Worm (Caenorhabditis elegans) whole organism, L1 larva: Measurements from ENCODE around the gene clpp-1.

Experiments
- C04F5.9 ChIP-seq: sonication (generic microtip); optimal IDR thresholded peaks from 2 replicates; lab custom pipeline; 2016; ENCODE audit warnings: missing genetic modification characterization, missing compliant biosample characterization
- Y116A8C.19 ChIP-seq: sonication (generic microtip); optimal IDR thresholded peaks from 2 replicates; lab custom pipeline; 2016; ENCODE audit warnings: missing compliant biosample characterization, missing genetic modification characterization, borderline replicate concordance
- aha-1 ChIP-seq: fragments of 150-350 bp; optimal IDR thresholded peaks from 2 replicates; lab custom pipeline; 2014; ENCODE audit warnings: missing biosample characterization, missing genetic modification characterization
- ama-1 ChIP-seq: fragments of 150-350 bp; optimal IDR thresholded peaks from 2 replicates; lab custom pipeline; 2014
- blmp-1 ChIP-seq: fragments of 150-350 bp; optimal IDR thresholded peaks from 2 replicates; lab custom pipeline; 2014; ENCODE audit warnings: missing biosample characterization, missing genetic modification characterization
- ceh-63 ChIP-seq: fragments of 200-800 bp; sonication (Bioruptor generic); optimal IDR thresholded peaks from 2 replicates; lab custom pipeline; 2018; ENCODE audit warnings: mild to moderate bottlenecking, missing genetic modification characterization, missing compliant biosample characterization
- ceh-8 ChIP-seq: fragments of 200-800 bp; sonication (Bioruptor generic); optimal IDR thresholded peaks from 2 replicates; lab custom pipeline; 2018; ENCODE audit warnings: mild to moderate bottlenecking, missing genetic modification characterization, moderate library complexity, missing compliant biosample characterization
- ceh-82 ChIP-seq, 3 experiments: fragments of 150-350 bp in 1 of 3; sonication (generic microtip) in 2 of 3; optimal IDR thresholded peaks; 2 replicates each; lab custom pipeline; 2014 to 2017; ENCODE audit warnings: missing biosample characterization in 3 of 3, missing genetic modification characterization in 3 of 3
- ceh-90 ChIP-seq: sonication (generic microtip); optimal IDR thresholded peaks from 2 replicates; lab custom pipeline; 2016; ENCODE audit warnings: missing genetic modification characterization, missing compliant biosample characterization
- ces-1 ChIP-seq: fragments of 150-350 bp; optimal IDR thresholded peaks from 2 replicates; lab custom pipeline; 2014; ENCODE audit warnings: missing biosample characterization, missing genetic modification reagents, missing genetic modification characterization
- dpl-1 ChIP-seq, 3 experiments: fragments of 150-350 bp in 2 of 3; sonication (generic microtip) in 1 of 3; optimal IDR thresholded peaks; 2 replicates each; lab custom pipeline; 2014 to 2017; ENCODE audit warnings: missing biosample characterization in 3 of 3, missing genetic modification characterization in 3 of 3, missing genetic modification reagents in 3 of 3
- dsc-1 ChIP-seq: sonication (generic microtip); optimal IDR thresholded peaks from 2 replicates; lab custom pipeline; 2016; ENCODE audit warnings: mild to moderate bottlenecking, missing genetic modification characterization, missing compliant biosample characterization
- efl-1 ChIP-seq, 4 experiments: fragments of 150-350 bp; optimal IDR thresholded peaks in 3 of 4; peaks in 1 of 4; 1 replicate in 1 of 4; 2 replicates in 3 of 4; lab custom pipeline; 2014; ENCODE audit warnings: missing biosample characterization in 2 of 4, missing genetic modification characterization in 2 of 4, missing genetic modification reagents in 2 of 4
- egl-13 ChIP-seq: sonication (generic microtip); optimal IDR thresholded peaks from 2 replicates; lab custom pipeline; 2016; ENCODE audit warnings: missing genotype, missing genetic modification reagents, missing genetic modification characterization, missing compliant biosample characterization
- egl-27 ChIP-seq, 2 experiments: fragments of 150-350 bp in 1 of 2; sonication (generic microtip); optimal IDR thresholded peaks; 3 replicates each; lab custom pipeline; 2017 to 2018; ENCODE audit warnings: missing biosample characterization in 2 of 2, missing genetic modification characterization in 2 of 2, missing genetic modification reagents in 2 of 2
- elt-3 ChIP-seq, 6 experiments: fragments of 150-350 bp in 1 of 6; sonication (generic microtip); optimal IDR thresholded peaks; 2 replicates each; lab custom pipeline; 2017 to 2018; ENCODE audit warnings: missing biosample characterization in 6 of 6, missing genetic modification characterization in 6 of 6, inconsistent platforms in 1 of 6
- fkh-4 ChIP-seq: sonication (generic microtip); optimal IDR thresholded peaks from 2 replicates; lab custom pipeline; 2016; ENCODE audit warnings: missing compliant biosample characterization, missing genetic modification characterization, borderline replicate concordance
- fkh-8 ChIP-seq: sonication (generic microtip); optimal IDR thresholded peaks from 2 replicates; lab custom pipeline; 2016; ENCODE audit warnings: mild to moderate bottlenecking, missing genetic modification characterization, missing compliant biosample characterization
- fos-1 ChIP-seq: fragments of 150-350 bp; optimal IDR thresholded peaks from 2 replicates; lab custom pipeline; 2014; ENCODE audit warnings: missing biosample characterization, missing genetic modification characterization
- grh-1 ChIP-seq: fragments of 200-800 bp; sonication (Bioruptor generic); IDR thresholded peaks from 2 replicates; pipeline ENCODE4 v1.3.6; 2022; ENCODE audit warnings: missing genetic modification reagents, missing genetic modification characterization, missing compliant biosample characterization
- hlh-17 ChIP-seq: fragments of 200-800 bp; sonication (Bioruptor generic); optimal IDR thresholded peaks from 2 replicates; lab custom pipeline; 2018; ENCODE audit warnings: missing genetic modification characterization, mild to moderate bottlenecking, missing compliant biosample characterization, moderate library complexity, borderline replicate concordance
- hlh-4 ChIP-seq: sonication (generic microtip); optimal IDR thresholded peaks from 2 replicates; lab custom pipeline; 2016; ENCODE audit warnings: mild to moderate bottlenecking, missing genetic modification characterization, missing compliant biosample characterization
- isw-1 ChIP-seq: fragments of 200-800 bp; sonication (Bioruptor generic); IDR thresholded peaks from 2 replicates; pipeline ENCODE4 v1.3.6; 2022; ENCODE audit warnings: missing genetic modification characterization, missing compliant biosample characterization
- lin-13 ChIP-seq: fragments of 150-350 bp; optimal IDR thresholded peaks from 2 replicates; lab custom pipeline; 2014; ENCODE audit warnings: missing biosample characterization, missing genetic modification reagents, missing genetic modification characterization
- lin-15B ChIP-seq: fragments of 150-350 bp; sonication (generic microtip); optimal IDR thresholded peaks from 3 replicates; lab custom pipeline; 2014; ENCODE audit warnings: missing biosample characterization, missing genetic modification characterization
- lin-35 ChIP-seq, 2 experiments: fragments of 150-350 bp; optimal IDR thresholded peaks; 2 replicates each; lab custom pipeline; 2014; ENCODE audit warnings: missing biosample characterization in 2 of 2, missing genetic modification characterization in 2 of 2, missing genetic modification reagents in 2 of 2
- lir-3 ChIP-seq: sonication (generic microtip); optimal IDR thresholded peaks from 2 replicates; lab custom pipeline; 2016; ENCODE audit warnings: mild to moderate bottlenecking, missing genetic modification characterization, moderate library complexity, missing compliant biosample characterization; ENCODE audit not compliant: poor library complexity
- lsy-2 ChIP-seq, 2 experiments: fragments of 150-350 bp; optimal IDR thresholded peaks; 2 replicates each; lab custom pipeline; 2014; ENCODE audit warnings: missing biosample characterization in 2 of 2, missing genetic modification characterization in 2 of 2
- mab-9 ChIP-seq: fragments of 200-800 bp; sonication (Bioruptor generic); IDR thresholded peaks from 2 replicates; pipeline ENCODE4 v1.3.6; 2022; ENCODE audit warnings: missing genetic modification reagents, missing genetic modification characterization, missing compliant biosample characterization
- nhr-12 ChIP-seq: sonication (generic microtip); optimal IDR thresholded peaks from 2 replicates; lab custom pipeline; 2017; ENCODE audit warnings: missing biosample characterization, missing genetic modification characterization
- nhr-19 ChIP-seq: fragments of 200-800 bp; sonication (Bioruptor generic); conservative IDR thresholded peaks from 2 replicates; pipeline ENCODE4 v1.3.6; 2022; ENCODE audit warnings: missing genetic modification characterization, missing compliant biosample characterization
- nhr-20 ChIP-seq: sonication (generic microtip); optimal IDR thresholded peaks from 2 replicates; lab custom pipeline; 2016; ENCODE audit warnings: mild to moderate bottlenecking, missing genetic modification characterization, missing compliant biosample characterization
- nhr-237 ChIP-seq: fragments of 150-350 bp; optimal IDR thresholded peaks from 2 replicates; lab custom pipeline; 2014; ENCODE audit warnings: missing biosample characterization, missing genetic modification characterization
- nhr-28 ChIP-seq: fragments of 150-350 bp; optimal IDR thresholded peaks from 2 replicates; lab custom pipeline; 2014; ENCODE audit warnings: missing biosample characterization, missing genetic modification characterization
- nhr-47 ChIP-seq: sonication (generic microtip); optimal IDR thresholded peaks from 2 replicates; lab custom pipeline; 2016; ENCODE audit warnings: mild to moderate bottlenecking, missing genetic modification characterization, moderate library complexity, missing compliant biosample characterization
- nhr-84 ChIP-seq: sonication (generic microtip); optimal IDR thresholded peaks from 2 replicates; lab custom pipeline; 2017; ENCODE audit warnings: missing biosample characterization, missing genetic modification characterization
- nhr-85 ChIP-seq: sonication (generic microtip); peaks from one replicate; lab custom pipeline; 2016; ENCODE audit warnings: missing genetic modification characterization, inconsistent platforms, missing compliant biosample characterization
- pag-3 ChIP-seq: sonication (generic microtip); optimal IDR thresholded peaks from 2 replicates; lab custom pipeline; 2017; ENCODE audit warnings: missing genetic modification characterization, mild to moderate bottlenecking, missing compliant biosample characterization, antibody characterized with exemption, borderline replicate concordance; ENCODE audit not compliant: insufficient read depth
- pax-3 ChIP-seq: fragments of 200-800 bp; sonication (Bioruptor generic); optimal IDR thresholded peaks from 2 replicates; lab custom pipeline; 2018; ENCODE audit warnings: mild to moderate bottlenecking, missing genetic modification characterization, moderate library complexity, missing compliant biosample characterization
- rnt-1 ChIP-seq: sonication (generic microtip); optimal IDR thresholded peaks from 2 replicates; lab custom pipeline; 2016; ENCODE audit warnings: mild to moderate bottlenecking, missing genetic modification characterization, moderate library complexity, missing compliant biosample characterization
- skn-1 ChIP-seq: fragments of 150-350 bp; optimal IDR thresholded peaks from 2 replicates; lab custom pipeline; 2014; ENCODE audit warnings: missing biosample characterization, missing genetic modification characterization
- snpc-4 ChIP-seq: fragments of 150-350 bp; optimal IDR thresholded peaks from 2 replicates; lab custom pipeline; 2014; ENCODE audit warnings: missing biosample characterization, missing genetic modification characterization
- snu-23 ChIP-seq: sonication (generic microtip); optimal IDR thresholded peaks from 2 replicates; lab custom pipeline; 2016; ENCODE audit warnings: missing genetic modification characterization, missing compliant biosample characterization
- swsn-7 ChIP-seq: sonication (generic microtip); optimal IDR thresholded peaks from 2 replicates; lab custom pipeline; 2016; ENCODE audit warnings: missing genetic modification characterization, missing compliant biosample characterization
- tbx-2 ChIP-seq: sonication (generic microtip); optimal IDR thresholded peaks from 2 replicates; lab custom pipeline; 2016; ENCODE audit warnings: missing genetic modification characterization, missing compliant biosample characterization
- unc-130 ChIP-seq: fragments of 150-350 bp; optimal IDR thresholded peaks from 2 replicates; lab custom pipeline; 2017; ENCODE audit warnings: missing biosample characterization, missing genetic modification characterization, inconsistent platforms
- unc-98 ChIP-seq: fragments of 200-800 bp; sonication (Bioruptor generic); IDR thresholded peaks from 2 replicates; pipeline ENCODE4 v1.3.6; 2022; ENCODE audit warnings: missing genetic modification characterization, missing compliant biosample characterization
- vab-15 ChIP-seq: sonication (generic microtip); optimal IDR thresholded peaks from 2 replicates; lab custom pipeline; 2017; ENCODE audit warnings: missing genotype, mild to moderate bottlenecking, missing genetic modification characterization, missing compliant biosample characterization
- xbp-1 ChIP-seq: sonication (generic microtip); optimal IDR thresholded peaks from 2 replicates; lab custom pipeline; 2016; ENCODE audit warnings: missing genetic modification characterization, missing compliant biosample characterization
- zag-1 ChIP-seq: fragments of 150-350 bp; optimal IDR thresholded peaks from 2 replicates; lab custom pipeline; 2014; ENCODE audit warnings: missing biosample characterization, missing genetic modification characterization
- zip-4 ChIP-seq: fragments of 200-800 bp; sonication (Bioruptor generic); optimal IDR thresholded peaks from 2 replicates; lab custom pipeline; 2018; ENCODE audit warnings: mild to moderate bottlenecking, missing genetic modification characterization, moderate library complexity, missing compliant biosample characterization
- ztf-4 ChIP-seq: fragments of 150-350 bp; optimal IDR thresholded peaks from 2 replicates; lab custom pipeline; 2014; ENCODE audit warnings: missing biosample characterization, missing genetic modification characterization

The clpp-1 gene

ce11 chrII:10300954-10301353 lies 1.7 kb downstream of the clpp-1 start, which contains the start of gene mdt-22 (continued):
- no peak for TF ChIP-seq pag-3
- TF ChIP-seq efl-1 (optimal IDR thresholded peaks at IDR 0.05; lab: Kevin White, UChicago) = peak; percentile 87 to 97
- TF ChIP-seq efl-1 (GFP tag; optimal IDR thresholded peaks at IDR 0.05 in 1 of 2; lab: Kevin White, UChicago) = peak; percentile 97 to 99
- peak; percentile 45 for TF ChIP-seq snpc-4 (tag; lab: Kevin White, UChicago)
- peak; percentile 74 for TF ChIP-seq pax-3 (tag; lab: Kevin White, UChicago)
- TF ChIP-seq lir-3 = peak; percentile 73
- TF ChIP-seq skn-1 (tag; lab: Kevin White, UChicago) = peak; percentile 72
- no peak for TF ChIP-seq hlh-17 (GFP tag; lab: Kevin White, UChicago)
- TF ChIP-seq swsn-7 (tag; lab: Kevin White, UChicago) = peak; percentile 80
- TF ChIP-seq nhr-237 (tag; lab: Kevin White, UChicago) = no peak
- peak; percentile 52 for TF ChIP-seq blmp-1 (tag; lab: Kevin White, UChicago)
- TF ChIP-seq lin-15B = peak; percentile 85
- TF ChIP-seq tbx-2 = peak; percentile 80
- TF ChIP-seq hlh-4 (tag; lab: Kevin White, UChicago) = no peak
- peak; percentile 27 for TF ChIP-seq ama-1 (lab: Kevin White, UChicago)
- TF ChIP-seq unc-130 (tag; lab: Kevin White, UChicago) = peak; percentile 45
- TF ChIP-seq dpl-1 (GFP tag; optimal IDR thresholded peaks at IDR 0.05; lab: Kevin White, UChicago) = peak; percentile 97 to 98 (median 97)
- TF ChIP-seq fkh-4 (tag; lab: Kevin White, UChicago) = no peak
- TF ChIP-seq nhr-47 (tag; lab: Kevin White, UChicago) = peak; percentile 87
- TF ChIP-seq nhr-85 (tag; lab: Kevin White, UChicago) = peak; percentile 82
- peak; percentile 66 for TF ChIP-seq egl-13
- TF ChIP-seq Y116A8C.19 = no peak
- TF ChIP-seq rnt-1 (tag; lab: Kevin White, UChicago) = peak; percentile 89
- TF ChIP-seq isw-1 (GFP tag; lab: Robert Waterston, UW) = peak; percentile 78
- peak; percentile 65 for TF ChIP-seq dsc-1 (tag; lab: Kevin White, UChicago)
- peak; percentile 68 for TF ChIP-seq vab-15 (tag; lab: Kevin White, UChicago)
- TF ChIP-seq lsy-2 (tag; optimal IDR thresholded peaks at IDR 0.05; lab: Kevin White, UChicago) = peak; percentile 82 to 86
- no peak for TF ChIP-seq aha-1 (tag; lab: Kevin White, UChicago)
- peak; percentile 28 for TF ChIP-seq ceh-90 (tag; lab: Kevin White, UChicago)
- no peak for TF ChIP-seq nhr-84 (tag; lab: Kevin White, UChicago)
- TF ChIP-seq zag-1 (tag; lab: Kevin White, UChicago) = no peak
- peak; percentile 72 for TF ChIP-seq mab-9
- no peak for TF ChIP-seq ceh-63 (GFP tag; lab: Kevin White, UChicago)
- no peak for TF ChIP-seq nhr-12
- TF ChIP-seq ztf-4 (tag; lab: Kevin White, UChicago) = no peak
- TF ChIP-seq nhr-28 (tag; lab: Kevin White, UChicago) = no peak
- TF ChIP-seq lin-35 (GFP tag; optimal IDR thresholded peaks at IDR 0.05; lab: Kevin White, UChicago) = peak; percentile 96 to 98
- TF ChIP-seq ceh-82 (tag; optimal IDR thresholded peaks at IDR 0.05; lab: Kevin White, UChicago) = peak; percentile 79 to 88 (median 87)
- TF ChIP-seq lin-13 (GFP tag; lab: Kevin White, UChicago) = peak; percentile 80
- TF ChIP-seq unc-98 = peak; percentile 43; the same call in 1 of the 2 replicates
- TF ChIP-seq zip-4 (GFP tag; lab: Kevin White, UChicago) = peak; percentile 39
- peak; percentile 71 for TF ChIP-seq xbp-1 (tag; lab: Kevin White, UChicago)
- TF ChIP-seq grh-1 (GFP tag; lab: Robert Waterston, UW) = peak; percentile 41; the same call in 1 of the 2 replicates
- peak; percentile 77 for TF ChIP-seq nhr-20 (tag; lab: Kevin White, UChicago)
- TF ChIP-seq nhr-19 = peak; percentile 81
- TF ChIP-seq ces-1 (GFP tag; lab: Kevin White, UChicago) = no peak
- peak; percentile 84 for TF ChIP-seq snu-23 (GFP tag; lab: Kevin White, UChicago)
- TF ChIP-seq elt-3 (tag; optimal IDR thresholded peaks at IDR 0.05; lab: Kevin White, UChicago) = peak in 2 of 6 experiments; percentile 2 to 4
- peak; percentile 73 for TF ChIP-seq fkh-8 (tag; lab: Kevin White, UChicago)
- TF ChIP-seq fos-1 (tag; lab: Kevin White, UChicago) = no peak
- no peak for TF ChIP-seq egl-27 (tag; optimal IDR thresholded peaks at IDR 0.05; lab: Kevin White, UChicago)
- peak; percentile 35 for TF ChIP-seq ceh-8 (GFP tag; lab: Kevin White, UChicago)
- TF ChIP-seq C04F5.9 (tag; lab: Kevin White, UChicago) = peak; percentile 52
